Worm (Caenorhabditis elegans) whole organism, dauer: ENCODE results near the gene gcy-32.

Experiments used
- unc-62 ChIP-seq: sonication (generic microtip); optimal IDR thresholded peaks from 2 replicates; lab custom pipeline; 2017; ENCODE audit warnings: missing biosample characterization, missing genetic modification reagents, missing genetic modification characterization

Gene gcy-32

DNA sequence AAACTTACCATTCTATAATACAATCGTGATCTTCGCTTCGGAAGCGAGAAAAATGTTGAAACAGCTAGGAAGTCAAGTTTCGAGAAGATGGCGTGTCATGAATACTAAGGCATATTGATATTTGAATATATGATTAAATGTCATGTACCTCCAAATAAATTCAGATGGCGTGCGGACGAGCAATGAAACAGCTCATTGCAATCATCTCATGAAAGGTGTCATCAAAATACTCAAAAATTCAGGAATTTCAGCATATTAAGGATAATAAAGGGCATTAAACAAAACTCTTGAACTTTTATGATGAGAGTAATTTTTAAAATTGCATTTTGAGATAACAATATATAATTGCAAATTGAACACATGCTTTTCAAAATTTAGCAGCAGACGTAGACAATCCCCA is at the start of gene gcy-32:
Gene gcy-32, minus strand, starts transcription at position 101 of the 400 bp plus-strand sequence.
- TF ChIP-seq unc-62 (GFP tag; lab: Kevin White, UChicago) = no peak

DNA sequence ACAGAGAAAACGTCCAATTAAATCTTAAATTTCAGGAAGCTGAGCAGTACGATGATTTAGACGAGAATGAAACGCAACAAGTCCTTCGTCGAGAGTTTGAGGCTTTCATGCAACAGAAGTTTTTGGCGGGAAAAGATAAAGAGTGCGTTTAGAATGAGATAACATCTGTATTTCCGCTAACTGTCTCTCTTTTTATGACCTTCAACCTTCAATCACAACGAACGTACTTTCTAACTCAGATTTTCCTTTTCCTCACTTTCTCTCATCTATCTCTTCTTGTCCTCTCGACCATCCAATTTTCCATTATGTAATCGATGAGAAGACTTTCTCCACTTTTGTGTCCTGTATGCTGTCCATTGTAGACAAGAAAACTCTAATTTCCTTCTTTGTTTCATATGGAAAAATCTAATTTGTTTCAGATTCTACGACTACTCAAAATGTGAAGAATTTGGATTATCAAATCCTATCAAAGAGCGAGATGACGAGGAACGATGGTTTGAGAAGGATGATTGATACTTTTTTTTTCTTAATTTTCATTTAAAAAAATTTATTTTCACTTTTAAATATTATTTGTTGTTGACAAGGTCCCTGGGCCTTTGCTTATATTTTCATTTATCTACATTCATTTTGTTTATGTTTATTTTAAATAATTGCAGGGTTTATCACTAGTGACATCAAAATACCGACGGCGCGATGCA is 48.1 kb upstream of the gcy-32 start, which contains the start of gene sao-1:
Gene sao-1, plus strand, starts transcription at position 648 of the 698 bp plus-strand sequence.
- no peak for TF ChIP-seq unc-62 (GFP tag; lab: Kevin White, UChicago)

DNA sequence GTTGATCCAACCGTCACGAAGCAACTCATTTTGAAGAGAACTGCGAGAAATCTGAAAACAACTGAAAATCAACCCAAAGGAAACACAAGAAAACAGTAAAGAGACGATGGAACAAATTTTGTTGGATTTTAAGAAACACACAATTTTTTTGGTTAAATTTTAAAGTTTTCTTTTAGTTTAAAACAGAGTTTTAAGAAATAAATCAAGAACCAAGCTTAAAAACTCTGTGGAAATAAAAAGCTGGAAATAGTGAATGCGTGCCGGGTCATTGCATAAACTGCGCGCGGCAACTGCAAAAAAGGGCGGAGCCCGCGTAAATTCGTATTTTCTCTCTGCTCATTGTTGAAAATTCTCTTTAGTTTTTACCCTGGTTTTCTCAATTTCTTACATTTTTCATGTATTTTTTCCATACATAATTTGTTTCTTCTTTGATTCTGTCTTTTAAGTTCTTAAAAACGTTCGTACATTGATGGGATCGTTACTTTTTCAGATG is 46.7 kb upstream of the gcy-32 start, which contains the start of the genes algn-13 and R10D12.13:
Gene algn-13, minus strand, starts transcription at position 51 of the 493 bp plus-strand sequence.
Gene R10D12.13, plus strand, starts transcription at position 491 of the 493 bp plus-strand sequence.
- TF ChIP-seq unc-62 (GFP tag; lab: Kevin White, UChicago) = no peak

DNA sequence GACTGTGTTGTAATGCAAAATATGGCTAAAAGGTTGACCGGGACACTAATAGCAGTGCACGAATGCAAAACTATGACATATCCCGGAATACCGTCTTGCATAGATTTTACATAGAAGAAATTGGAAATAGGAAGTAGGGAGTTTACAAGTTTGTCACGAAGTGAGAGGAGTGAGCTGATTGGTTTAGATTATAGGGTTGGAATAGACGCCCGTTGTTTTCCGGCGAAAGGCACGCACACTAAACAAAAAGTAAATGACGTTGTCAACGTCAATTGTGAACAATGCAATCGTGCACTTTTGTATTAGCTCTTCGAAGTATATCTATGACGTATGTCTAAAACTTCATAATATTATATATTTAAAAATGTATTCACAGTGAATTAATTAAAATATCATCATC is 45.6 kb upstream of the gcy-32 start, which contains the start of gene srh-24:
Gene srh-24, minus strand, starts transcription at position 101 of the 400 bp plus-strand sequence.
- TF ChIP-seq unc-62 (GFP tag; lab: Kevin White, UChicago) = no peak

DNA sequence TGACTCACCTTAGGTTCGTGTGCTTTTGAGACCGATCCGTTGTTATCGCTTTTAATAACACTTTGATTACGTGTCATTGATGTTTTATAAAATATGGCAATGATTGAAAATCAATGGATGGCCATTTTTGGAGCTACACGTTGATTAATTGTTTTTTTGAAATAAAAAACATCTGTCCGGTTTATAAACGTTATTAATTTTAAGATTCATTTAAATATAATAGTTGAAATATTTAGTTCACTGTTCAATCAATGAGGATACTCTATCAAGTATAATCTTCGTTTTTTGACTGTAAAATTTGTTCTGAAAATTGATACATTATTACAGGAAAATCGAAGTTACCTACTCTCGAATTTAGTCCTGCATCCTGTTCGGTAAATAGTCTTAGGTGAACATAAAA is 43.0 kb upstream of the gcy-32 start, which contains the start of gene R10D12.10:
Gene R10D12.10, minus strand, starts transcription at position 101 of the 400 bp plus-strand sequence.
- no peak for TF ChIP-seq unc-62 (GFP tag; lab: Kevin White, UChicago)

DNA sequence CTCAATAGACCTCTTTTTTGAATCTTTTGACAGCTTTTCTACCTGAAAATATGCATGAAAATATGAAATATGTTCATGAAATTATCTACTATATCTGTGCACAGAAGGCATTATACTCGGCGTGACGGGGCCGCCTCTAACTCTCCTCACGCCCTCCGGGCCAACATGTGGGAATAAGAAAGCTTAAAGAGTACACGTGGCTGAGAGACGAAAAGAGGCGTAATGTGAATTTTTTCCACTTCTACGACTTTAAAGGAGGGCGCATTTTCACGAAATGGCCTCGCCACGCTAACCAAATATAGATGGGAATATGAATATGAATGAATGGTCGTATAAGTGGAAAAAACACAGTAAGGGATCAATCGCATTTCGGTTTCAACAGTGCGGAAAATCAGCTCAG is 42.4 kb upstream of the gcy-32 start:
- no peak for TF ChIP-seq unc-62 (GFP tag; lab: Kevin White, UChicago)

DNA sequence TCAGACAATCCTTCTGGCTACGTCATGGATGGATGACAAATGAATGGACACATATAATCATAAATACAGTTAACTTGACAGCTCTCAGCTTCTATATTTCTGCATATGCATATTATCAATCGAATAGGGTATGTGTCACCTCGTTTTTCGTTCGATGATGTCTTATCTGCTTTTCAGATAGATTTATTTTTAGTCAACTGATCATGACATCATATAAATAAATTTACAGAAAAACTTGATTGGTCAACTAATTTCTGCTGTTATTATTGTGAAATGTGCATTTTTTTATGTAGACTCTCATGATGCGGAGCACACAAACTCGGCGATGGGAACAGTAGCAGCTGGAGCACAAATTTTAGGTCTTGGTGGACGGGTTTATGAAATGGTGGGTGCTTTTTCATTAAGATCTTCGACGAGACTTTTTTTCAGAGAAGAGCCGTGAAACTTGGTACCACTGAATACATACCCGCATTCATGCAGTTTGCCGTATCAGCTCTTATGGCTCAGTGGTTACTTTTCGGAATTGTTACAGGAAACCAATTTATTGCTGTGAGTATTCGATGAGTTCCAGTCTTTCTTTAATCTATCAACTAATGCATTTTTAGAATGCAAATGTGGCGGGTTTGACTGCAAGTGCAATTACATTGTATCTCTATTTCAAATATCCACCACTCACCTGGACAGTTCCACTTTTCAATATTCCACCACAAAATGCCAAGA is 40.2 kb upstream of the gcy-32 start:
- no peak for TF ChIP-seq unc-62 (GFP tag; lab: Kevin White, UChicago)

DNA sequence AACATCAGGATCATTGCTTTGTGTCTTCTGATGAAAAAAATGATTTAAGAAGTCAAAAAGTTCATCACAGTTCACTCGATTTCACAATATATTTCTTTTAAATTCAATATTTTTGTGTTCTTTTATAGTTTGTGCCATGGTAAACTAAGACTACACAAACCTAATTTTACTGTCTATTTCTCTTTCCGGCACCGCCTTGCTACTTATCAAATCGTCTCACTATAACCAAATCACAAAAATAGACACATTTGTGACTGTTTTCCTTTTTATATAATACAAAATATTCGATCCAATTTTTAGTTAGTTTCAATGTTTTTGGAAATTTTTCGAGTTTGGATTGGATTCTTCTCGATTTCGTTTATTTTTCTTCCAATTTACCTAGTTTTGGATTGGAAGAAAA is 38.8 kb upstream of the gcy-32 start, which contains the start of gene swt-6:
Gene swt-6, plus strand, starts transcription at position 301 of the 400 bp plus-strand sequence.
- no peak for TF ChIP-seq unc-62 (GFP tag; lab: Kevin White, UChicago)

DNA sequence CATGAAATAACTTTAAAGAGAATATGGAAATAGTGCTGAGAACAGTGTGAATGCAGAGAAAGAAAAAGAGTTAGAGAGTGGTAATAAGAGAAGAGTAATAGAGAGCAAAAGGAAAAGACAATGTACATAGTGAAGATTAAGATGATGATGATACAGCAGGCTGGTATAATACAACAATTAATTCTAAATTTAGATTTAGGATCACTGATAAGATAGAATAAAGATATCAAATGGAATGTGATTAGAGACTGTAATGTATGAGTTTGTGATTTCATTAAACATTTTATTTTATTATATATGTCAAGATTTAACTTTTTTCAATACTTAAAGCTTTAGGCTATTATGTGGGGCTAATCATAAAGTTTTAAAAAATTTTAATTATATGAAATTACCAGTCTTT is 37.9 kb upstream of the gcy-32 start, which contains the start of gene R10D12.8:
Gene R10D12.8, minus strand, starts transcription at position 101 of the 400 bp plus-strand sequence.
- no peak for TF ChIP-seq unc-62 (GFP tag; lab: Kevin White, UChicago)

DNA sequence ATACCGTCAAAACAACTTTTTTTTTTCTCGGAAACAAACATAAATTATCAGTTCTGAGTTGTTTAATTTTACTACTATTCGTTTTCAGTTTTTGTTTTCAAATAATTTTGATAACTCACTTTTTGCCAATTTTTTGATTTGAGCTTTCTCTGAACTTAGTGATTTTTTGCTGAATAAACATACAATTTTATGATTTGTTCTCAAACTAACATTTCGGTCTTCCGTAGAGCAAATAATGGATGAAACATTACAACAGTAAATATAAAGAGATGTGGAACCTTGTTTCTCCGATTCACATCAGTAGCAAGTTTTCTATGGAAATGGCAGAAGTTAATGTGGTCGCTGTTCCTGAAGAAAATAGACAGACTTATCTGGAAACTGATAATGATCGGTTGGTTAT is 34.5 kb upstream of the gcy-32 start, which contains the start of gene R10D12.7:
Gene R10D12.7, plus strand, starts transcription at position 301 of the 400 bp plus-strand sequence.
- TF ChIP-seq unc-62 (GFP tag; lab: Kevin White, UChicago) = no peak

DNA sequence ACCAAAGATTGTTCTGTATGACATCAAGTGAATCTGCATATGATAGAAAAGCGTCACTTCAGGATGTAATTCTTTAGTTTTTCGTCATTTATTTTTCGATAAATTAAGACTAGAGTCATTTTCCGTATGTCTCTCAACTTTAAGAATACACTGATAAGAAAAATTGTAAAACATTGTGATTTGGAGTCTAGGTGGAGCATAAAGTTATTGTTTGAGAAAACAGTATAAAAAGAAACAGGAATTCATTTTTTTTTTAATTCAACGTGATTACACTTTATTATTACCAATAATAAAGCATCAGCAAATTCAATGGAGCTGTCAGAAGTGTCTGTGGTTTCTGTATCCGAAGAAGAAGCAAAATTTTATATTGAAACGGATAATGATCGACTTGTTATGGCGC is 33.7 kb upstream of the gcy-32 start, which contains the start of gene R10D12.6:
Gene R10D12.6, plus strand, starts transcription at position 301 of the 400 bp plus-strand sequence.
- TF ChIP-seq unc-62 (GFP tag; lab: Kevin White, UChicago) = no peak

DNA sequence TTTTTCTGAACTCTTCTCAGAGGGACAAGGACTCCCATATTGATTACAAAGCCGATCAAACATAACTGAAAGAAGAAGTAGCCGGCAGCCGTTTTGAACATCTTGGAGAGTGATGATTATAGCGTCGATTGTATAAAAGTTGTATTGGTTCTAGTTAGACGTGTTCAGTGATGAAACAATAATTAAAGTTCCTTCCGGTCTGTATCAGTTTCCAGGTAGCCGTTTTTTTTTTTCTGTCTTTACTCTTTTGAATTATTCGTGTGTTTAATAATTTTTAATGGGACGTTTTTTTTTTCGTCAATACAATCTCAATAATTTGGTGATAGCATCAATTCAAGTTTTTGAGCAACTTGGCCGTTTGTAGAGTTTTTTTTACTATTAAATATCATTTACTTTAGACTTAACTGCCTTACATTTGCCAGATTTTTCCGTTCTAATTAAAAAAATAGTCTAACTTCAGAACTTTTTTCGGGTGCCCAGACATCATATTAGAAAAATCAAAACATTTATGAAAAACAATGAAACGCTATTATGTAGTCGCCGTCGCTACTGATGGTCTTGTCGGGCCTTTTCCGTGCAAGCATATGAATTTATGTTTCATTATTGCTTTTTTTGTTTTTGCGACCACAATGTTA is 31.2 kb upstream of the gcy-32 start, which contains the start of the genes srx-10 and clec-226:
Gene srx-10, minus strand, starts transcription at position 101 of the 635 bp plus-strand sequence.
Gene clec-226, plus strand, starts transcription at position 585 of the 635 bp plus-strand sequence.
- no peak for TF ChIP-seq unc-62 (GFP tag; lab: Kevin White, UChicago)

DNA sequence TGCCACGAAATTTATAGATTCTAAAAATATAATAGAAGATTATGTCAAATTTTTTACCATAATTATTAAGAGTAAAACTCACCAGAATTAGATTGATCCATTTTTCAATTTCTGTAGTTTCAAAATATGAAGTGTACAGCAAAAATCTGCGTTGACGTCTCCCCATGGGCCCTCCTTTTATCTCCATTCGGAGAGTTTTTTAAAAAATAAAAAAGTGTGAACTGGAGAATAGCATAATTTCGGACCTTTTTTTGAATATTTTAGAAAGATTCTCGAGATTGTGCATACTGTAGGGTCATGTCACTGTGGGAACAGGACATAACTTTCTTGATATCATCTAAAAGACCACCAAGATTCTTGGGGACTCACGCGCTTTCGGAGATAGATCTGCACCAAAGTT is 26.8 kb upstream of the gcy-32 start, which contains the start of gene dpr-1:
Gene dpr-1, minus strand, starts transcription at position 101 of the 400 bp plus-strand sequence.
- TF ChIP-seq unc-62 (GFP tag; lab: Kevin White, UChicago) = no peak

DNA sequence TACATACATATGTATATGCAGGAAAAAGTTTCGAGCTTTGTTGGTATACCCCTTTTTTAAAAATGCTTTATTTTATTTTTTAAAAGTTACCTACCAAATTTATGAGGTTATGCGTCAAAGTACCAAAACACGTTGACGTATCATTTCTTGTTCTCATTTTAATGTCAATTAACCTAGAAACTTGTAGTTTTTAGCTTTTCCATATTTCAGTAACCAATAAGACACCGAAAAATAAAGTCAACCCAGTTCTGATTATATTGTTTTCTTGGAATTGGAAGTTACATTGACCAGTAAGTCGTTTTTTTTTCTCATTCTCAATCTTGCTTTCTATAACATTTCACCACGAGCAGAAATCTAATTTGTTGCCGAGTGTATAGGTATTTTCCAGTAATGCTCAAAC is 21.6 kb upstream of the gcy-32 start, which contains the start of gene srw-145:
Gene srw-145, plus strand, starts transcription at position 301 of the 400 bp plus-strand sequence.
- TF ChIP-seq unc-62 (GFP tag; lab: Kevin White, UChicago) = no peak

DNA sequence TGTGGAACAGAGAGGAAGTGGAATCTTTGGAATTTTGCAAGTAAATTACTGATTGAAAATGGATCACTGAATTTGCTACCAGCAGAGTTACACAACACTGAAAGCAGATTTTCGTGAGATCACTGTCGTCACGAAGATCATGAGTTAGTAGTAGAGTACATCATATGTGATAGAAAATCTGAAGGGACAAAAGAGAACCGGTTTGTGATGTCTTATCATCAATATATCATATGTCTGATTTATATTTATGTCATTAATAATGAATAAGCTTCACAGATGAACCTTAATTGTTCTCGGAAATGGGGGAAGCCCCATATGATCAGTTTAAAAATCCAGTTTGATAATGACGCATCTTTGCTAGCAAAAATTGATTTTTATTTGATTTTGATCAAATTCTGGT is 20.8 kb upstream of the gcy-32 start:
- no peak for TF ChIP-seq unc-62 (GFP tag; lab: Kevin White, UChicago)
